Fruit fly (Drosophila melanogaster) S2 (cell line): ENCODE results near the gene GAPcenA.

Experiments
- CG8478 ChIP-seq: fragments of >200 bp; optimal IDR thresholded peaks from 2 replicates; lab custom pipeline; 2018
- CTCF ChIP-seq, 2 experiments: fragments of >200 bp; optimal IDR thresholded peaks; 2 replicates each; lab custom pipeline; 2018

The GAPcenA gene

DNA sequence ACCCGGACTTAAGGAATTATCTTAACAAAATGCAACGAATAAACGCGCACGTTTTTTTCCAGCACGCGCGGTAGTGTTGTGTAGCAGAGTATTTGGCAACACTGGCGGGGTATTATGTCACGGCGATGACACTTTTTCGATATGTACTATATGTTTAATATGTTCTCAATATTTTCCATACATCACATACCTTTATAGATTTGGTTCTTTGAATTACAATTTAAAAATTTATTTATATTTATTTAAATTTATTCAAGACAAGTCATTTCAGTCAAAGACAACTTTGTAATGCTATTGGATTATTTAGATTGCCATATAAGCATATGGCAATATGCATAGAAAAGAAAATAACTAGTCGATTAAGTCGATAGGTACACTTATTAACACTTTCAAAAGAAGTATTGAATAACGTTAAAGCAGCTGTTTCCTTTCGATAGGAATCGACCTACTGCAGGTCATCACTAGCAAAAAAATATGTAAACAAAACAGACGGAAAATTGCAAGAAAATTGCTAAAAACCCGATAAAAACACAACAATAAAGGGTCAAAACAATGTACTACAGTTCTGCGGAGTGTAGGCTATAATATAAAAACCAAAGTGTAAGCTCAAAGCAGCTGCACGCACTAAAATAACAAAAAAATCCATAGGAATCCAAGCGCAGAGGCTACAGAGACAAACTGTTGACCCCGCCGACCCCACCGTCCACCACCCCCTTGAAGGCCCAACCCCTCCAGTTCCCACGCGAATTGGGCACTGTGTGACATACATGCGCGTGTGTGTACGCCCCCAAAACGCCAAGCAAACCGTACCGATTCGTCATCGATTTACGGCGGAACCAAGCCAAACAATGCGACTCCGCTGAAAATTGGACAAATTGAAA lies at the start of gene GAPcenA, which contains the start of gene CG7182:
Gene GAPcenA (plus strand): TSS at position 462 of the 881 bp plus-strand sequence.
Gene CG7182 (minus strand): TSS at position 283 of the 881 bp plus-strand sequence.
- TF ChIP-seq CG8478, result no peak
- no peak for TF ChIP-seq CTCF (optimal IDR thresholded peaks at IDR 0.05; lab: Kevin White, UChicago)

DNA sequence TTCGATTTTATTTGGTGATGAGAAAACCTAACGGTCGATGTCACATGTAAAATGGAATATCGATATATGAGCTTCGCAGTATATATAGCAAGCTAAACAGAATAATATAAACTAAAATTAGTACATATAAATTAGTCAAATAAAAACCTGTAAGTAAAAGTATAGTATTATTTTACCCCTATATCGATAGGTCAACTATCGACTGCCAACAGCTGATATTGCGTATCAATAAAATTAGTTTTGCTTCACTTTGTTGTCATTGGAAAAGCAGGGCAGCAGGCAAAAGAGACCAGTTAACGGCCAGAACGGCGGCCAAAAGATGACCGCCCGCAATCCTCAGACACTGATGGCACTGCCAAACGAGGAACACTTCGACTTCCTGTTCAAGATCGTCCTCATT lies 49.4 kb upstream of the GAPcenA start, which contains the start of gene Rab19:
Gene Rab19 (plus strand): TSS at position 78 of the 400 bp plus-strand sequence.
- no peak for TF ChIP-seq CG8478
- TF ChIP-seq CTCF (optimal IDR thresholded peaks at IDR 0.05; lab: Kevin White, UChicago), result no peak

DNA sequence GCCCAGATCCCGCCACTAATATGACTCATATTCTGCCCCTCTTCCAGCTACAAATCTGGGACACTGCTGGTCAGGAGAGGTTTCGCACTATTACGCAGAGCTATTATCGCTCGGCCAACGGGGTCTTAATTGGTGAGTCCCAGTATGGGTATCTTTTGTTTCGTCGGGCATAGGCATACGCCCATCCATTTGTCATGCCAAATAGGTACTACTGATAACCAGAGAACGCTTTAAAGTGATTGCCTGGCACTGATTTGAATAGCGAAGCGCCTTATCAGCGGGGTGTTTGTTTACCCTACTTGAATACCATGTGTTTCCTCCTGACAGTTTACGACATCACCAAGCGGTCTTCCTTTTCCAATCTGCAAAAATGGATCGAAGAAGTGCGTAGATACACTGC lies 48.9 kb upstream of the GAPcenA start:
- no peak for TF ChIP-seq CG8478
- TF ChIP-seq CTCF (optimal IDR thresholded peaks at IDR 0.05; lab: Kevin White, UChicago), result no peak

DNA sequence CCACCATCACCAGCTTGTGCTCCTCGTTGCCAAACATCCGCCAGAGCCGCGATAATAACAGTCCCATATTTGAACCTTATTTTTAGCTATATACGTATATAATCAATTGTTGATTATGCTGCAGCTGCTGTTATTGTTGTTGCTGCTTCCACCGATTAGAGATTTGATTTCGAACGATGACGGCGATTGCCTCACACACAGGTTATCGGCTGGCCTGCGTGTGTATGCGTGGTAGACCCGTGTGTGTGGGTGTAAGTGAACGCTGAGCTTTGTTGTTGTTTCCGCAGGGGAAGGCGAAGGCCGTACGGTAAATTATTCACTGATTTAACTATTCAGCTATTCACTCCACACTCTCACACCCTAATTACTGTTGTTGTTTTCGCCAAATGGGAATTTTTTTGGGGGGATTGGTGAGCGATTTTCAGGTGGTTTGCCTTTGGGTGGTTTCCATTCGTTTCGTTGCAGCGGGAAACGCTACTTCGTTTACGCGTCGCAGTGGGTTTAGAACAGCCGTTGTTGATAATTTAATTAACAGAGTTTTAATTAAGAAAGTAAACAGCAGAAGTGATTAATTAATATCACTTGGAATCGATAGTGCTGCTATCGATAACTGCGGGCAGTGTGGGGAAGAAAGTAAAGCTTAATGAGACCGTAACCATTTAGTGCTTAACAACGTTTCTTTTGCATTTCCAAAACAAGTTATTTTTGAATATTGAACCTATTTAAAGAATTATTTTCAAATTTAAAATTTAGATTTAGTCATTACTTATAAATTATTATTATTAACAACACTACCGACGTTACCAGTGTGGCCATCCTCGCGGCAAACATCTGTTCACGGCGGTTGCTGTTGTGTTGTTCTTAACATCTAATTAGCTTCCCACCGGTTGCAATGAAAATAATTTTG lies 46.9 kb upstream of the GAPcenA start, which contains the start of the genes Arl5 and CG13671:
Gene Arl5 (minus strand): TSS at position 616 of the 907 bp plus-strand sequence.
Gene CG13671 (plus strand): TSS at position 841 of the 907 bp plus-strand sequence.
- TF ChIP-seq CG8478 (no peak), CTCF (optimal IDR thresholded peaks at IDR 0.05; lab: Kevin White, UChicago) (no peak)

DNA sequence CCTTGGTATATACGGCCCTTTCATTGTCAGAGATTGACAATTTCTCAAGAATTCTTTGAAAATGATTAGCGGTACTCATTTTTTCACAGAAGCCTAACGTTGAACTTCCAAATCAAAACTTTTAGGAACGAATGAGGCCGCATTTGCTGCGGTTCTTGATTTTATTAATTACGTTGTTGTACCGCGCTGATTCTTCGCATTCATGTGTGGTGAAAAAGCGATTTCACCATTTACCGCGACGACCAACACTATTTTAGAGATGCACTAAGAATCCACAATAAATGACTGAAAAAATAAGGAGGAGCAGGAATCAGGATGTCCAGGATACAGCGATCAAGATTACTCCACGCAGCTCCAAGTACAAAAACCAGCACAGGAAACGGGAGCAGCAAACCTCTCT lies 42.4 kb upstream of the GAPcenA start, which contains the start of the genes CG7194 and Sbp2:
Gene CG7194 (minus strand): TSS at position 148 of the 400 bp plus-strand sequence.
Gene Sbp2 (plus strand): TSS at position 246 of the 400 bp plus-strand sequence.
- TF ChIP-seq CTCF (optimal IDR thresholded peaks at IDR 0.05; lab: Kevin White, UChicago) (no peak), CG8478 (no peak)

DNA sequence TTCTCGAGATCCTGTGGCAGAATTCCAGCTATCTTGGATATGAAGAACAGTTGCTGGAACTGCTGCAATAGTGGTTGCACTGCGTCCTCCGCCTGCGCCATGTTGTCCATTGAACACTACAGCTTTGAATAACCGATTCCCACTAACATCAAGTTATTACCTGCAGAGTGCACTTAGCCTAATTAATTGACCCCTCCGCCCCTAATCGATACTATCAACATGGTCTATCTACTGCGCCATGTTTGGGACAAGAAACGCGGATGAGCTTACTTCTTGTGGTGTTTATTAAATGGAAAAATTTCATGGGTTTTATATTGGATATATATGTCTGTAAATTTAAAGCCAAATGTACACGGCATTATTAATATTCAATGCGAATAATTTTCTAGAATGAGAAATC lies 39.5 kb upstream of the GAPcenA start, which contains the start of gene Gr66a:
Gene Gr66a (minus strand): TSS at position 101 of the 400 bp plus-strand sequence.
- TF ChIP-seq CTCF (optimal IDR thresholded peaks at IDR 0.05; lab: Kevin White, UChicago) (no peak), CG8478 (no peak)

DNA sequence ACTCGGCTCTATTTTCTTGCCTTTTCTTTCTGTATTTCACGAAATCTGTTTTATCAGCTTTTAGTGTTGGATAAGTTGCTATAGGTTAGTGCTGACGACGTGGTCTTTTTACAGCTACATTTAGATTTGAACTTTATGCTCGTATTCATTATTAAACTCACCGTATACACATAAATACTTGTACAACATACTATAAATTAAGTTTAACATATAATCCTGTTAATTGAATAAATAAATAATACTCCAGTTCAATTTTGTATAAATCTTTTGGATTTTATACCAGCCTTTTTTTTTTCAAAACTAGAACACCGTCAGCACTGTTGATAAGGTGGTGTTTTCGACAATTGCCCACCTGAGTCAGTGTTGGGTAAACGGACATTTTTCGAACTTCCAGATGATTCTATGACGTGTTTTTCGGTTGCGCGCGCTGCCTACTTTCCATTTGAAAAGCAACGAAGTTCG lies 37.4 kb upstream of the GAPcenA start, which contains the start of gene BI-1:
Gene BI-1 (minus strand): TSS at position 51 of the 462 bp plus-strand sequence.
- TF ChIP-seq CTCF (optimal IDR thresholded peaks at IDR 0.05; lab: Kevin White, UChicago), result no peak
- no peak for TF ChIP-seq CG8478

DNA sequence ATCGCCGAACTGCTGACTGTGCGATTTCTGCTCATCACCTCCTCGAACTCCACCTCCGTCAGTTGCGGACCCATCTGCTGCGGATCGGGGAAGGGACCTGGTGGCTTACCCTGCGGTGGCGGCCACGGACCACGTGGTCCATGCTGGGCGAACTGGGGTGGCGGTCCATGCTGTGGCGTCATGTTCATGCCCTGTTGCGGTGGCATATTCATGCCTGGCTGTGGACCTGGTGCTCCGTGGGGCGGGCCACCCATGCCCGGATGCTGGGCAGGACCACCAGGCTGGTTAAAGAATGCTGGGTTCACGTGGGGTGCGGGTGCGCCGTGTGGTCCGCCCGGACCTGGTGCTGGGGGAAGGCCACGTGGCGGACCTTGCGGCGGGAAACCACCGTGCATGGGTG lies 34.1 kb upstream of the GAPcenA start:
- TF ChIP-seq CG8478, result no peak
- TF ChIP-seq CTCF (optimal IDR thresholded peaks at IDR 0.05; lab: Kevin White, UChicago), result no peak

DNA sequence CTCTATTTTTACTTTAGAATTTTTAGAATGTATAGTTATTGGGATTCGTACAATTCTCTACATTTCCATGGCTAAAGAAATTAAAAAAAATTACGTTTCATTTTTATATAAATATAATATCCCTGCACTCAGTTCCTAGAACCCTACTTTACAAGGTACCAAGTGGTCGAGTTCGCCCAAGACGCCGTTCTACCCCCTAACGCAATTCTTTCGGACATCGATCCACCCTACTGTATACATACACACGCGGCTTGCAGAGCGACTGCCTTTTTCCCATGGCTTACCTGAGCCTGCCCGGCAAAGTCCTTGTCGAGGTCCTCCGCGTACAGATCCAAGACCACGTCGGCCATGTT lies 31.6 kb upstream of the GAPcenA start:
- no peak for TF ChIP-seq CG8478
- TF ChIP-seq CTCF (optimal IDR thresholded peaks at IDR 0.05; lab: Kevin White, UChicago), result no peak

DNA sequence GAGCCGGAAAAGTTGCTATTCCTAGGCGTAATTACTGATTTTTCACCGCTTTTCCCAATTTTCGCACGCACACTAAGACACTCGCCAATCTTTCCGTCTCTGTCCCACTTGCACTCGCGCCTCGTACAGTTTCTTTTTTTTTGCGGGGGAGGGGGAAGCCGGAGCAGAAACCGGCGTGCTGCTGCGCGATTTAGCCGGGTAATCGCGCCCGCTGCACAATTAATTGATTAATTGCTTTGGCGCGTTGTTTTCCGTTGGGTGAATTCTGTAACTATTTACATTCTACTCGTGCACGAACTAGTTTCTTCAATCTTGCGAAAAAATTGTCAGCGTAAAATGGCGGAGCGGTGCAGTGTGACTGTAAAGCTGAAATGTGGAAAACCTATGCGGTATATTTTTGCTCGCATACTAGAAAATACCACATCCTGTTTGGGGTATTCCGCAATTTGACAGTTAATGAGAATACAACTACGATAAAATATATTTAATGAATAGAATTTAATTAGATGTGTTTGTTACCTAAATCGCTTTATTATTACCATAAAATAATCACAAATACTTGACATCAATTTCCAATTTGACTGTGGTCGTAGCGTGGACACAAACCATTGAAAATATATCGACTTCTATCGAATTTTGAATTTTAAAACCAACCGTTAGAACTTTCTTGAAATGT lies 31.1 kb upstream of the GAPcenA start, which contains the start of gene Cpsf6:
Gene Cpsf6 (minus strand): TSS at position 362 of the 676 bp plus-strand sequence.
- TF ChIP-seq CG8478 (no peak), CTCF (optimal IDR thresholded peaks at IDR 0.05; lab: Kevin White, UChicago) (no peak)

DNA sequence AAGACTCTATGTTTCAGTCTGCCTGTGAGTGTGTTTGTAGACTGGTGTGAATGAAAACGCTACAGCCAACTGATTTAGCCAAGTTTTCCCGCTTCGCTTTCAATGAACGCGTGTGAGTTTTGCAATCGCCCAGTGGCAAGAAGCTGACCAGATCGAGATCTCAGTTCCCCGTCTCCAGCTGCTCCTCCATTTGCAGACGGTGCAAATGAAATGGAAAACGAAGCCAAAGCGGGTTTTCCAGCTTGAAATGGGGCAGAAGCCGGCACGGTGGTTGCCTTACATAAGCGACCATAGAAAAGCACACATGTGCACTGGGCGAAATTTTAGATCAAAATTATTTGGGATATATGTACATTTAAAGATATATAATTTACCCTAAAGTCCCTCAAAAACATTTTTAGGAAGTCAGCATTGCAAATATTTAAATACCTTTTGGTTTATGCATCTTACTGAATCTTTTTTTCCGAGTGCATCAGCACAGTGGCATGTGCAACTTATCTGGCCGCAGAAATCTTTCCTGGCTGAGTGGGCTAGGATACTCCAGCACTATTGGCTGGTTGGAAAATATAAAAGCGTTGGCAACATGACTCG lies 27.4 kb upstream of the GAPcenA start, which contains the start of gene CG43059:
Gene CG43059 (minus strand): TSS at position 51 of the 591 bp plus-strand sequence.
- TF ChIP-seq CG8478 (no peak), CTCF (optimal IDR thresholded peaks at IDR 0.05; lab: Kevin White, UChicago) (no peak)

DNA sequence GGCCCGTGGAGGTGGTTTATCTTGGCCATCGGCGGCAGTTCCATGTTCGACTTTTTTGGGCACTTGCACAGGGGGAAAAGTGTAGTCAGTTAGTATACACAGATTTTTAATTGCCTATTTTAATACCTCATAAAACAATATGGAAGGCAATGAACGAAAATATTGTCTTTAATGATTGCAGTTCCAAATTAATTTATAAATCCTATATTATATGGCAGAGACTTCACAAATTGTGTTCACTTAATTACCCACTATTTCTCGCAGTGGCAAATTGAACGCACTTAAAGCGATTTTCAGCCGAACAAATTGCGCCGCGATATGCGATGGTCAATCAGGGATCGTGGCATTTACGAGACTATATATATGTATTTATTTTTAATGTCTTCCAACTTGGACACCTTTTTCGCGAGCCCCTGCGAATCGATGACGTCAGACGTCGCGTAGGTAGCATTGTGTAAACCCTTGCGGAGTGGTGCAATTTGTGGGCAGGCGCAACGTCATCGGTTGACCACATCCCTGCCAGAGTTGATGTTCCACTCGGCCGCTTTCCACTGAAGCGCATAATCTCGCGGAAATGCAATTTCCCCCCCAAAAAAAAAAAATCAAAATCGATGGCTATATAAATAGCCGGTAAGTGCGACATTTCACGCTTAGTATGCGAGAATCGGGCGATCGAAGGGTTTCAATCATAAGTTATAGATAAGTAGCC lies 26.1 kb upstream of the GAPcenA start, which contains the start of gene CG13670:
Gene CG13670 (plus strand): TSS at position 659 of the 709 bp plus-strand sequence.
- TF ChIP-seq CG8478, result no peak
- no peak for TF ChIP-seq CTCF (optimal IDR thresholded peaks at IDR 0.05; lab: Kevin White, UChicago)

DNA sequence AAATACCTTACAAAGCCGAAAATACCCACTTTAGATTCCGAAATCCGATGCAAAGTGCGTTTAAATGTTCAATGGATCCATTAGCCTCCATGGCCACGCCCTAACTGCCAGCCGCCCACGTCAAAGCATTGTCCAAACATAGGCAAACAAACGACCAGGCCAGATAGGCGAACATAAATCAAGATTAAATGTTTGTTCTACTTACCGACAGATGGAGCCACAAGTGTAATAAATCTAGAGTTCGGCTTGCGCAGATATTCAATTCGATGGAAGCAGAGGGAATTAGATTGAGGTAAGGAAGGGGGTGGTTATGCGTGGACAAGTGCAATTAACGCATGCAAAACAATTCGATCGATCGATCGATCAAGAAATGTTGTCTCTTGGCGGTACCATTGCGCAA lies 22.5 kb upstream of the GAPcenA start:
- TF ChIP-seq CG8478, result no peak
- TF ChIP-seq CTCF (optimal IDR thresholded peaks at IDR 0.05; lab: Kevin White, UChicago), result peak; percentile 69 to 78
